Fruit fly (Drosophila melanogaster) whole organism, wandering third instar larva: ENCODE results near the gene Galphai.

Experiments used
- Hr78 ChIP-seq: fragments of >200 bp; optimal IDR thresholded peaks from 2 replicates; lab custom pipeline; 2017; ENCODE audit warnings: missing biosample characterization, missing genetic modification characterization
- Vsx2 ChIP-seq: fragments of 200-300, 225-300 bp; sonication (Bioruptor generic); optimal IDR thresholded peaks from 2 replicates; lab custom pipeline; 2018; ENCODE audit warnings: missing biosample characterization, missing genetic modification characterization; ENCODE audit not compliant: partially characterized antibody
- br ChIP-seq: fragments of 200-800 bp; sonication (Bioruptor generic); optimal IDR thresholded peaks from 2 replicates; lab custom pipeline; 2016; ENCODE audit warnings: missing biosample characterization, missing genetic modification characterization
- h ChIP-seq: fragments of 200-800 bp; sonication (Bioruptor generic); optimal IDR thresholded peaks from 3 replicates; lab custom pipeline; 2016; ENCODE audit warnings: missing biosample characterization, mild to moderate bottlenecking, missing genetic modification characterization
- tai ChIP-seq: sonication (Bioruptor generic); optimal IDR thresholded peaks from 2 replicates; lab custom pipeline; 2016; ENCODE audit warnings: missing biosample characterization, missing genetic modification characterization

DNA sequence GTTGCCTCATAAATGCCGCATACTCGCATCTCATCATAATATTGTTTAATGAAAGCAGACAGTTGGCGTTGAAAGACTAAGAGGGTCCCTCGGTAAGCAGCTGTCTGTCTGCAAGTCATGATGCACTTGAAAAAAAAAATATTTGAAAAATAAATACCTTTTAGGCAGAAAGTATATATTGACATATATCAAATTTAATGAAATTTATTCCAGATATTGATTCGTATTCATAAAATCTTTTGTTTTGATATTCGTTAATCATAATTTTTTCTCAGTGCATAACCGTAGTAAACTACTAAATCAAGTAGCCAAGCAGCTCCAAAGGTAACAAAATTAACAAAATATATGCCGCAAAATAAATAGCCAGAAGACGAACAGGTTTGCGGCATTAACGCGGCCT is 22.0 kb upstream of the Galphai start:
- TF ChIP-seq tai (GFP tag; lab: Kevin White, UChicago), result no peak
- no peak for TF ChIP-seq h (GFP tag; lab: Kevin White, UChicago)
- no peak for TF ChIP-seq br (GFP tag; lab: Kevin White, UChicago)
- TF ChIP-seq Vsx2 (GFP tag; lab: Kevin White, UChicago), result no peak
- TF ChIP-seq Hr78 (GFP tag; lab: Kevin White, UChicago), result no peak
